Fruit fly (Drosophila melanogaster) whole organism, prepupa: ENCODE measurements around the gene CG17211.

Experiments used
- CG10631 ChIP-seq: fragments of 200-800 bp; sonication (Bioruptor generic); optimal IDR thresholded peaks from 2 replicates; lab custom pipeline; 2016; ENCODE audit warnings: missing biosample characterization, missing genetic modification characterization
- CG15336 ChIP-seq: fragments of 200-800 bp; sonication (Bioruptor generic); IDR thresholded peaks from 2 replicates; pipeline ENCODE4 v1.3.6; 2022; ENCODE audit warnings: missing biosample characterization, missing genetic modification characterization
- CG3032 ChIP-seq: fragments of 200-800 bp; optimal IDR thresholded peaks from 2 replicates; lab custom pipeline; 2019; ENCODE audit warnings: missing biosample characterization, mild to moderate bottlenecking, missing genetic modification characterization, moderate library complexity
- CG32006 ChIP-seq: fragments of 200-800 bp; sonication (Bioruptor generic); optimal IDR thresholded peaks from 3 replicates; lab custom pipeline; 2017; ENCODE audit warnings: missing biosample characterization, mild to moderate bottlenecking, missing genetic modification characterization
- CG34406 ChIP-seq: fragments of 200-800 bp; sonication (Bioruptor generic); optimal IDR thresholded peaks from 3 replicates; lab custom pipeline; 2016; ENCODE audit warnings: missing biosample characterization, missing genetic modification characterization
- CG3919 ChIP-seq: fragments of 200-800 bp; sonication (Bioruptor generic); optimal IDR thresholded peaks from 3 replicates; lab custom pipeline; 2016; ENCODE audit warnings: missing biosample characterization, missing genetic modification characterization
- CG6163 ChIP-seq: fragments of 200-800 bp; sonication (Bioruptor generic); IDR thresholded peaks from 3 replicates; pipeline ENCODE4 v1.3.6; 2022; ENCODE audit warnings: missing biosample characterization, missing genetic modification characterization
- CG8119 ChIP-seq: fragments of 200-800 bp; sonication (Bioruptor generic); IDR thresholded peaks from 3 replicates; pipeline ENCODE4 v1.3.6; 2022; ENCODE audit warnings: missing biosample characterization, missing genetic modification characterization
- Eip75B ChIP-seq: fragments of 200-800 bp; sonication (Bioruptor generic); optimal IDR thresholded peaks from 3 replicates; lab custom pipeline; 2016; ENCODE audit warnings: missing biosample characterization, missing genetic modification characterization
- Eip78C ChIP-seq: fragments of 200-800 bp; sonication (Bioruptor generic); peaks from one replicate; lab custom pipeline; 2016; ENCODE audit warnings: missing biosample characterization, missing genetic modification characterization
- Eip93F ChIP-seq: fragments of 200-800 bp; sonication (Bioruptor generic); optimal IDR thresholded peaks from 2 replicates; lab custom pipeline; 2016; ENCODE audit warnings: missing biosample characterization, mild to moderate bottlenecking, missing genetic modification characterization
- Ets21C ChIP-seq: fragments of 200-800 bp; sonication (Bioruptor generic); optimal IDR thresholded peaks from 3 replicates; lab custom pipeline; 2016; ENCODE audit warnings: missing biosample characterization, missing genetic modification characterization
- Ets96B ChIP-seq: fragments of 200-800 bp; optimal IDR thresholded peaks from 2 replicates; lab custom pipeline; 2019; ENCODE audit warnings: missing biosample characterization, mild to moderate bottlenecking, missing genetic modification characterization, moderate library complexity
- Hr4 ChIP-seq: fragments of 200-800 bp; sonication (Bioruptor generic); optimal IDR thresholded peaks from 3 replicates; lab custom pipeline; 2016; ENCODE audit warnings: missing biosample characterization, missing genetic modification characterization
- Met ChIP-seq: fragments of 200-800 bp; sonication (Bioruptor generic); optimal IDR thresholded peaks from 3 replicates; lab custom pipeline; 2016; ENCODE audit warnings: missing biosample characterization, missing genetic modification characterization
- OdsH ChIP-seq: fragments of 200-800 bp; sonication (Bioruptor generic); optimal IDR thresholded peaks from 3 replicates; lab custom pipeline; 2016; ENCODE audit warnings: missing biosample characterization, missing genetic modification characterization
- Smox ChIP-seq: fragments of 200-800 bp; sonication (Bioruptor generic); optimal IDR thresholded peaks from 3 replicates; lab custom pipeline; 2016; ENCODE audit warnings: missing biosample characterization, missing genetic modification characterization
- Sox102F ChIP-seq: fragments of 200-800 bp; sonication (Bioruptor generic); optimal IDR thresholded peaks from 2 replicates; lab custom pipeline; 2016; ENCODE audit warnings: missing biosample characterization, mild to moderate bottlenecking, missing genetic modification characterization
- Sox14 ChIP-seq: fragments of 200-800 bp; sonication (Bioruptor generic); optimal IDR thresholded peaks from 3 replicates; lab custom pipeline; 2016; ENCODE audit warnings: missing biosample characterization, missing genetic modification characterization
- Sox15 ChIP-seq: fragments of 200-800 bp; sonication (Bioruptor generic); optimal IDR thresholded peaks from 3 replicates; lab custom pipeline; 2016; ENCODE audit warnings: missing biosample characterization, missing genetic modification characterization
- achi ChIP-seq: fragments of 200-800 bp; sonication (Bioruptor generic); optimal IDR thresholded peaks from 3 replicates; lab custom pipeline; 2016; ENCODE audit warnings: missing biosample characterization, missing genetic modification characterization
- acj6 ChIP-seq: fragments of 200-800 bp; sonication (Bioruptor generic); optimal IDR thresholded peaks from 3 replicates; lab custom pipeline; 2016; ENCODE audit warnings: missing biosample characterization, missing genetic modification characterization
- cyc ChIP-seq: fragments of 200-800 bp; sonication (Bioruptor generic); optimal IDR thresholded peaks from 3 replicates; lab custom pipeline; 2016; ENCODE audit warnings: missing biosample characterization, missing genetic modification characterization
- dac ChIP-seq: fragments of 200-800 bp; sonication (Bioruptor generic); optimal IDR thresholded peaks from 2 replicates; lab custom pipeline; 2017; ENCODE audit warnings: missing biosample characterization, mild to moderate bottlenecking, missing genetic modification characterization
- esn ChIP-seq: fragments of 200-800 bp; sonication (Bioruptor generic); optimal IDR thresholded peaks from 2 replicates; lab custom pipeline; 2016; ENCODE audit warnings: missing biosample characterization, mild to moderate bottlenecking, missing genetic modification characterization, moderate library complexity
- fd59A ChIP-seq: fragments of 200-800 bp; sonication (Bioruptor generic); optimal IDR thresholded peaks from 2 replicates; lab custom pipeline; 2017; ENCODE audit warnings: missing biosample characterization, mild to moderate bottlenecking, missing genetic modification characterization, missing genetic modification reagents
- fd85E ChIP-seq: fragments of 200-800 bp; sonication (Bioruptor generic); optimal IDR thresholded peaks from 3 replicates; lab custom pipeline; 2016; ENCODE audit warnings: missing biosample characterization, missing genetic modification characterization
- lz ChIP-seq: fragments of 200-800 bp; sonication (Bioruptor generic); optimal IDR thresholded peaks from 3 replicates; lab custom pipeline; 2016; ENCODE audit warnings: missing biosample characterization, missing genetic modification characterization
- net ChIP-seq: fragments of 200-800 bp; sonication (Bioruptor generic); optimal IDR thresholded peaks from 3 replicates; lab custom pipeline; 2016; ENCODE audit warnings: missing biosample characterization, missing genetic modification characterization
- pdm3 ChIP-seq: fragments of 200-800 bp; sonication (Bioruptor generic); optimal IDR thresholded peaks from 3 replicates; lab custom pipeline; 2016; ENCODE audit warnings: missing biosample characterization, missing genetic modification characterization
- salr ChIP-seq, 2 experiments: fragments of 200-800 bp; sonication (Bioruptor generic); optimal IDR thresholded peaks; 3 replicates each; lab custom pipeline; 2016 to 2018; ENCODE audit warnings: missing biosample characterization in 2 of 2, missing genetic modification characterization in 2 of 2, mild to moderate bottlenecking in 1 of 2
- spab ChIP-seq: fragments of 200-800 bp; sonication (Bioruptor generic); optimal IDR thresholded peaks from 2 replicates; lab custom pipeline; 2017; ENCODE audit warnings: missing biosample characterization, mild to moderate bottlenecking, missing genetic modification characterization, missing genetic modification reagents
- svp ChIP-seq: fragments of 200-800 bp; sonication (Bioruptor generic); peaks from one replicate; lab custom pipeline; 2016; ENCODE audit warnings: missing biosample characterization, missing genetic modification characterization
- topi ChIP-seq: fragments of 200-800 bp; sonication (Bioruptor generic); optimal IDR thresholded peaks from 3 replicates; lab custom pipeline; 2016; ENCODE audit warnings: missing biosample characterization, missing genetic modification characterization

CG17211 gene

dm6 chr2L:12120000-12120399 is 5.8 kb downstream of the CG17211 start:
- no peak for TF ChIP-seq CG34406 (GFP tag; lab: Kevin White, UChicago)
- no peak for TF ChIP-seq Ets21C (GFP tag; lab: Kevin White, UChicago)
- TF ChIP-seq Sox102F, result no peak
- no peak for TF ChIP-seq esn (GFP tag; lab: Kevin White, UChicago)
- peak; percentile 7 for TF ChIP-seq Sox14
- peak; percentile 11 for TF ChIP-seq pdm3
- peak; percentile 1 for TF ChIP-seq Smox (GFP tag; lab: Kevin White, UChicago)
- TF ChIP-seq CG10631 (GFP tag; lab: Kevin White, UChicago), result peak; percentile 21
- TF ChIP-seq svp (GFP tag; lab: Kevin White, UChicago), result peak; percentile 49
- peak; percentile 5 for TF ChIP-seq OdsH (GFP tag; lab: Kevin White, UChicago)
- peak; percentile 44 for TF ChIP-seq CG32006 (GFP tag; lab: Kevin White, UChicago)
- TF ChIP-seq lz, result no peak
- no peak for TF ChIP-seq CG6163 (GFP tag; lab: Robert Waterston, UW)
- TF ChIP-seq spab (GFP tag; lab: Kevin White, UChicago), result peak; percentile 16
- peak; percentile 6 for TF ChIP-seq achi (GFP tag; lab: Kevin White, UChicago)
- peak; percentile 26 for TF ChIP-seq Met (GFP tag; lab: Kevin White, UChicago)
- TF ChIP-seq CG3032 (tag; lab: Kevin White, UChicago), result no peak
- TF ChIP-seq salr (GFP tag; optimal IDR thresholded peaks at IDR 0.05; lab: Kevin White, UChicago), result peak in 1 of 2 experiments; percentile 49
- TF ChIP-seq Eip93F (GFP tag; lab: Kevin White, UChicago), result no peak
- peak; percentile 59 for TF ChIP-seq Eip78C (GFP tag; lab: Kevin White, UChicago)
- peak; percentile 34 for TF ChIP-seq Hr4 (GFP tag; lab: Kevin White, UChicago)
- TF ChIP-seq Eip75B (GFP tag; lab: Kevin White, UChicago), result peak; percentile 23

DNA sequence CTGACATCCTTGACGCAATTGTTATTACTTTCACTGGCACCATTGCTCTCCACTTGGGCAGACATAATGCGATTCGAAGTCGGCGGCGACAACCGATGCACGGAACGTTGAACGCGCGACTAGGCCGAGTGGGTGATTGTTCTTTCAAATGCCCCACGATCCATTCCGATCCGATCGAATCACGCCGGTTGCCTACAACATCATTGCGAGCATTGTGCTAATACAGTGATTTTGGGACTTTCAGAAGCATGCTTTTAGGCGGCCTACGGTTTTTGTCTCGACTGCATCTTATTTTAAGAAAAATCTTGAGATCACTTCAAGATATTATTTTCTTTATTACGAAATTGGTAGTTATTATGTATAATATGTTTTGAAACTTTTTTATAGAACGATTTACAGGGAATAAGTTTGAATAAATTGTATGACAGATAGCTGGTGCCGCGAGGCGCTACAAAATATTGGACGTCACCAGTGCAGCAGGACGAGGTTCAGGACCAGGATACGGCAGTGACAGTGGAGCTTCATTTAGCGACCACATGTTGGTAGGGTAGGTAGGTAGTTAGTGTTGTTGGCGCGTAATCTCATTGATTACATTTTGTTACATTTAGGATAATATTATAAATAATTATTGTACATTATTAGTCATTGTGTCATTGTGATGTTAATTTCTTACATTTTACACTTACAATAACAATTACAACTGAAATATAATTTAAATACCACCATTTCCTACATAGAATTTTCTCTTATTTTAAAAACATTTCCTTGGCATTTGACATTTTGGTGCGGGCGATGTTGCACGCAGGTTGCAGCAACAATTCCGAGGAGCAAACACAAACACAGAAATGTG is 19.3 kb downstream of the CG17211 start, which contains the start of gene rho-6:
TSS of gene rho-6 (minus strand) at position 137 of the 850 bp plus-strand sequence.
- TF ChIP-seq Ets21C (GFP tag; lab: Kevin White, UChicago) (no peak), pdm3 (peak; percentile 2), Sox14 (no peak), CG3032 (tag; lab: Kevin White, UChicago) (no peak), net (no peak), Sox15 (no peak), CG3919 (peak; percentile 15), fd59A (no peak), CG15336 (no peak), acj6 (GFP tag; lab: Kevin White, UChicago) (peak; percentile 6), Eip78C (GFP tag; lab: Kevin White, UChicago) (peak; percentile 63), CG10631 (GFP tag; lab: Kevin White, UChicago) (peak; percentile 0), achi (GFP tag; lab: Kevin White, UChicago) (peak; percentile 37), OdsH (GFP tag; lab: Kevin White, UChicago) (peak; percentile 8), CG32006 (GFP tag; lab: Kevin White, UChicago) (peak; percentile 52), Hr4 (GFP tag; lab: Kevin White, UChicago) (peak; percentile 35), dac (GFP tag; lab: Kevin White, UChicago) (no peak)

DNA sequence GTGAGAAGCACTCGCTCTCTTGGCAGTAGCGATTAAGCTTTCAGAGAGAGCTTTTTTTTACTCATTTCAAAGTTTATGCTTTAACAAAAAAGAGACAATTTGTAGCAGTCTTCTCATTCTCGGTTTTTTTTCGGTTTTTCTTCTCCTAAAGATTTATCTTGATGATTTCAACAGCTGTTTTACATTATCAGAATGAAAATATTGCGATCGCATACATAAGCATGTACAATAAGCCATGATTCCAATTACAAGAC is 19.9 kb downstream of the CG17211 start:
- no peak for TF ChIP-seq net
- no peak for TF ChIP-seq cyc (GFP tag; lab: Kevin White, UChicago)

DNA sequence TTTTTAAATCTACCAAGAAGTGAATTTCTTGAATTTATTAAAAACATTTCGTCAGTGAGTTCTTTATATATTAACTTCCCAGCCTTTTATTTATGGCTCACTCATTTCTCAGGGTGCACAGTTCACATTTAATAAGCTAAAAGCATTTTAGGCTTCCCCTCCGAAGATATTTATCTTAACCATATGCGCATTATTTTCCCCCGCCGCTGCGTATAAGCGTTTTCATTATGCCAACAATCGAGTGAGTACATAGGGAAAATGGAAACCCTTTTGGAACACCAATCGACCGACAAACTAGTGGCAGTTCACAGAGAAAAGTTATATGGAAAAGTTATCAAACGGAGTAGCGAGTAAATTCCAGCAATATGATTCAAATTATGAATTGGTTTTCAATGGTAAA is 23.5 kb downstream of the CG17211 start, which contains the start of gene Gr33a:
TSS of gene Gr33a (plus strand) at position 301 of the 400 bp plus-strand sequence.
- TF ChIP-seq Met (GFP tag; lab: Kevin White, UChicago), result no peak
- TF ChIP-seq CG3032 (tag; lab: Kevin White, UChicago), result no peak
- no peak for TF ChIP-seq Ets96B (tag; lab: Kevin White, UChicago)
- no peak for TF ChIP-seq CG8119
- TF ChIP-seq cyc (GFP tag; lab: Kevin White, UChicago), result no peak
- TF ChIP-seq fd85E, result no peak
- TF ChIP-seq esn (GFP tag; lab: Kevin White, UChicago), result no peak
- TF ChIP-seq topi (GFP tag; lab: Kevin White, UChicago), result no peak
- TF ChIP-seq Sox15, result no peak
- TF ChIP-seq CG10631 (GFP tag; lab: Kevin White, UChicago), result no peak
- TF ChIP-seq, all 60 proteins: peak for 0
